Worm (Caenorhabditis elegans) whole organism, late embryonic: ENCODE results near the gene Y105C5A.1272.

Experiments used
- ceh-48 ChIP-seq: sonication (generic microtip); optimal IDR thresholded peaks from 2 replicates; lab custom pipeline; 2016; ENCODE audit warnings: missing genetic modification characterization, inconsistent platforms, missing compliant biosample characterization
- hlh-30 ChIP-seq: sonication (generic microtip); optimal IDR thresholded peaks from 2 replicates; lab custom pipeline; 2017; ENCODE audit warnings: antibody characterized with exemption, missing genetic modification characterization, missing compliant biosample characterization; ENCODE audit not compliant: insufficient read depth
- lin-11 ChIP-seq: fragments of 200-800 bp; sonication (Bioruptor generic); optimal IDR thresholded peaks from 2 replicates; lab custom pipeline; 2018; ENCODE audit warnings: mild to moderate bottlenecking, missing genetic modification characterization, missing compliant biosample characterization
- pqm-1 ChIP-seq: sonication (generic microtip); optimal IDR thresholded peaks from 2 replicates; lab custom pipeline; 2016; ENCODE audit warnings: missing genetic modification characterization, missing compliant biosample characterization

DNA sequence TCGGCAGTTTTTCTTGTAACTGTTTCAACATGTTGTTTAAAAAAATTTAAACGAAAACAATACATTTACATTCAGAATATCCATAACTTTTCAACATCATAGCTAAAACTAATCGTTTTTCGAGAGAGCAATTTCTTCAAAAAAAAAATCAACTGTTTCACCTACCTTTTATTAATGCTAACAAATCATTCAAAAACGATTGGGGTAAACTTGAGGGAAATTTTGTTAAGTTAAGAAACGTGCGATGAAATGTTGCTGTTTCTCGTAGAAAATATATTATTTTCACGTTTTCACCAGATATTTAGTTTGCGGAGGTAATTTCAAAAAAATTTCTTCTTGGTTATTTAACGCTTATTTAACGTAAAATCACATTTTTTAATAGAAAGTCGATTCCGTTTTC lies 40.4 kb upstream of the Y105C5A.1272 start:
- no peak for TF ChIP-seq pqm-1 (tag; lab: Kevin White, UChicago)
- no peak for TF ChIP-seq ceh-48 (tag; lab: Kevin White, UChicago)
- no peak for TF ChIP-seq hlh-30
- no peak for TF ChIP-seq lin-11
